Fruit fly (Drosophila melanogaster) whole organism, embryonic: Measurements from ENCODE around the gene CG17982.
A peak's percentile ranks its signal among the peaks of the same experiment; 100 is the strongest.

ENCODE experiments used
- Ada2b ChIP-seq: fragments of 200-800 bp; sonication (Bioruptor generic); IDR thresholded peaks from 2 replicates; pipeline ENCODE4 v1.3.6; 2022; ENCODE audit warnings: missing biosample characterization, missing genetic modification characterization
- Bteb2 ChIP-seq: fragments of 200-800 bp; sonication (Bioruptor generic); optimal IDR thresholded peaks from 2 replicates; lab custom pipeline; 2016; ENCODE audit warnings: missing biosample characterization, missing genetic modification characterization
- C15 ChIP-seq: fragments of 200-800 bp; sonication (Bioruptor generic); IDR thresholded peaks from 3 replicates; pipeline ENCODE4 v1.3.6; 2022; ENCODE audit warnings: missing biosample characterization, missing genetic modification characterization
- CG10147 ChIP-seq: fragments of 200-800 bp; sonication (Bioruptor generic); optimal IDR thresholded peaks from 2 replicates; lab custom pipeline; 2019; ENCODE audit warnings: missing biosample characterization, mild to moderate bottlenecking, missing genetic modification characterization, moderate library complexity
- CG11504 ChIP-seq: fragments of 200-800 bp; sonication (Bioruptor generic); optimal IDR thresholded peaks from 3 replicates; lab custom pipeline; 2019; ENCODE audit warnings: missing biosample characterization, mild to moderate bottlenecking, missing genetic modification characterization, moderate library complexity
- CG11723 ChIP-seq: fragments of 200-800 bp; sonication (Bioruptor generic); optimal IDR thresholded peaks from 2 replicates; lab custom pipeline; 2017; ENCODE audit warnings: missing biosample characterization, mild to moderate bottlenecking, missing genetic modification characterization
- CG12769 ChIP-seq: fragments of 200-800 bp; sonication (Bioruptor generic); optimal IDR thresholded peaks from 2 replicates; lab custom pipeline; 2019; ENCODE audit warnings: missing biosample characterization, mild to moderate bottlenecking, missing genetic modification characterization, moderate library complexity
- CG13775 ChIP-seq: fragments of 200-800 bp; sonication (Bioruptor generic); optimal IDR thresholded peaks from 3 replicates; lab custom pipeline; 2017; ENCODE audit warnings: missing biosample characterization, mild to moderate bottlenecking, missing genetic modification characterization
- CG1529 ChIP-seq: fragments of 200-800 bp; sonication (Bioruptor generic); optimal IDR thresholded peaks from 3 replicates; lab custom pipeline; 2018; ENCODE audit warnings: missing biosample characterization, missing genetic modification characterization
- CG15514 ChIP-seq: fragments of 200-800 bp; sonication (Bioruptor generic); optimal IDR thresholded peaks from 3 replicates; lab custom pipeline; 2017; ENCODE audit warnings: missing biosample characterization, missing genetic modification characterization, mild to moderate bottlenecking, moderate library complexity, missing genetic modification reagents
- CG18011 ChIP-seq: fragments of 200-800 bp; sonication (Bioruptor generic); optimal IDR thresholded peaks from 2 replicates; lab custom pipeline; 2017; ENCODE audit warnings: missing biosample characterization, missing genetic modification characterization, mild to moderate bottlenecking, moderate library complexity, missing genotype
- CG3407 ChIP-seq: fragments of 200-800 bp; sonication (Bioruptor generic); optimal IDR thresholded peaks from 2 replicates; lab custom pipeline; 2018; ENCODE audit warnings: missing biosample characterization, mild to moderate bottlenecking, missing genetic modification characterization
- CG34224 ChIP-seq: fragments of 200-800 bp; sonication (Bioruptor generic); IDR thresholded peaks from 3 replicates; pipeline ENCODE4 v1.3.6; 2022; ENCODE audit warnings: missing biosample characterization, missing genetic modification characterization; ENCODE audit not compliant: partially characterized antibody
- CG4707 ChIP-seq: fragments of 200-800 bp; sonication (Bioruptor generic); optimal IDR thresholded peaks from 2 replicates; lab custom pipeline; 2018; ENCODE audit warnings: missing biosample characterization, mild to moderate bottlenecking, missing genetic modification characterization, moderate library complexity
- CG7963 ChIP-seq: fragments of 200-800 bp; sonication (Bioruptor generic); IDR thresholded peaks from 3 replicates; pipeline ENCODE4 v1.3.6; 2022; ENCODE audit warnings: missing biosample characterization, missing genetic modification characterization; ENCODE audit not compliant: partially characterized antibody
- CG8281 ChIP-seq: fragments of 200-800 bp; sonication (Bioruptor generic); optimal IDR thresholded peaks from 2 replicates; lab custom pipeline; 2018; ENCODE audit warnings: missing biosample characterization, mild to moderate bottlenecking, missing genetic modification characterization, moderate library complexity
- CTCF ChIP-seq: fragments of 200-800 bp; sonication (Bioruptor generic); optimal IDR thresholded peaks from 2 replicates; lab custom pipeline; 2017; ENCODE audit warnings: missing biosample characterization, mild to moderate bottlenecking, missing genetic modification characterization, moderate library complexity
- CoRest ChIP-seq: fragments of 200-800 bp; sonication (Bioruptor generic); optimal IDR thresholded peaks from 3 replicates; lab custom pipeline; 2018; ENCODE audit warnings: missing biosample characterization, mild to moderate bottlenecking, missing genetic modification characterization, moderate library complexity
- Hand ChIP-seq: fragments of 200-800 bp; sonication (Bioruptor generic); optimal IDR thresholded peaks from 2 replicates; lab custom pipeline; 2017; ENCODE audit warnings: mild to moderate bottlenecking, missing biosample characterization, missing genetic modification reagents, missing genetic modification characterization
- HmgZ ChIP-seq: fragments of 200-800 bp; sonication (Bioruptor generic); optimal IDR thresholded peaks from 2 replicates; lab custom pipeline; 2018; ENCODE audit warnings: missing biosample characterization, mild to moderate bottlenecking, missing genetic modification characterization
- Kr ChIP-seq: fragments of 200-800 bp; sonication (Bioruptor generic); optimal IDR thresholded peaks from 2 replicates; lab custom pipeline; 2017; ENCODE audit warnings: missing biosample characterization, mild to moderate bottlenecking, missing genetic modification characterization
- Mad ChIP-seq: fragments of 200-800 bp; sonication (Bioruptor generic); optimal IDR thresholded peaks from 2 replicates; lab custom pipeline; 2016; ENCODE audit warnings: missing biosample characterization, missing genetic modification characterization
- Mrtf ChIP-seq: fragments of 200-800 bp; sonication (Bioruptor generic); IDR thresholded peaks from 3 replicates; pipeline ENCODE4 v1.3.6; 2022; ENCODE audit warnings: missing biosample characterization, missing genetic modification characterization
- PHDP ChIP-seq: fragments of 200-800 bp; sonication (Bioruptor generic); optimal IDR thresholded peaks from 3 replicates; lab custom pipeline; 2018; ENCODE audit warnings: missing biosample characterization, mild to moderate bottlenecking, missing genetic modification characterization, moderate library complexity
- Ptx1 ChIP-seq: fragments of 200-800 bp; sonication (Bioruptor generic); IDR thresholded peaks from 2 replicates; pipeline ENCODE4 v1.3.6; 2022; ENCODE audit warnings: missing biosample characterization, missing genetic modification characterization
- Six4 ChIP-seq: fragments of 200-800 bp; sonication (Bioruptor generic); optimal IDR thresholded peaks from 2 replicates; lab custom pipeline; 2016; ENCODE audit warnings: missing biosample characterization, missing genetic modification characterization
- Ssrp ChIP-seq: fragments of 200-800 bp; sonication (Bioruptor generic); optimal IDR thresholded peaks from 2 replicates; lab custom pipeline; 2018; ENCODE audit warnings: missing biosample characterization, mild to moderate bottlenecking, missing genetic modification characterization, moderate library complexity
- Taf1 ChIP-seq: fragments of 200-800 bp; sonication (Bioruptor generic); IDR thresholded peaks from 2 replicates; pipeline ENCODE4 v1.3.6; 2022; ENCODE audit warnings: missing biosample characterization, missing genetic modification characterization
- ab ChIP-seq: fragments of 200-800 bp; sonication (Bioruptor generic); optimal IDR thresholded peaks from 2 replicates; lab custom pipeline; 2016; ENCODE audit warnings: missing biosample characterization, missing genetic modification characterization
- az2 ChIP-seq: fragments of 200-800 bp; sonication (Bioruptor generic); optimal IDR thresholded peaks from 3 replicates; lab custom pipeline; 2016; ENCODE audit warnings: missing biosample characterization, missing genetic modification characterization
- btn ChIP-seq: fragments of 200-800 bp; sonication (Bioruptor generic); optimal IDR thresholded peaks from 2 replicates; lab custom pipeline; 2016; ENCODE audit warnings: missing biosample characterization, missing genetic modification characterization
- cg ChIP-seq: fragments of 200-800 bp; sonication (Bioruptor generic); optimal IDR thresholded peaks from 3 replicates; lab custom pipeline; 2019; ENCODE audit warnings: missing biosample characterization, mild to moderate bottlenecking, missing genetic modification characterization, moderate library complexity
- ci ChIP-seq: fragments of 200-800 bp; sonication (Bioruptor generic); IDR thresholded peaks from 3 replicates; pipeline ENCODE4 v1.3.6; 2022; ENCODE audit warnings: missing biosample characterization, missing genetic modification characterization
- dan ChIP-seq: fragments of 200-800 bp; sonication (Bioruptor generic); IDR thresholded peaks from 2 replicates; pipeline ENCODE4 v1.3.6; 2022; ENCODE audit warnings: missing biosample characterization, missing genetic modification characterization
- eve ChIP-seq, 2 experiments: fragments of >200 bp; optimal IDR thresholded peaks; 2 replicates each; lab custom pipeline; 2017; ENCODE audit warnings: missing biosample characterization in 2 of 2, missing genetic modification characterization in 2 of 2
- eyg ChIP-seq: fragments of 200-800 bp; sonication (Bioruptor generic); optimal IDR thresholded peaks from 3 replicates; lab custom pipeline; 2016; ENCODE audit warnings: missing biosample characterization, missing genetic modification characterization
- fd3F ChIP-seq: fragments of 200-800 bp; sonication (Bioruptor generic); optimal IDR thresholded peaks from 2 replicates; lab custom pipeline; 2018; ENCODE audit warnings: missing biosample characterization, mild to moderate bottlenecking, missing genetic modification characterization, moderate library complexity
- fd64A ChIP-seq: fragments of 200-800 bp; sonication (Bioruptor generic); optimal IDR thresholded peaks from 3 replicates; lab custom pipeline; 2018; ENCODE audit warnings: missing biosample characterization, mild to moderate bottlenecking, missing genetic modification characterization
- fd96Cb ChIP-seq: fragments of 200-800 bp; sonication (Bioruptor generic); optimal IDR thresholded peaks from 2 replicates; lab custom pipeline; 2018; ENCODE audit warnings: missing biosample characterization, mild to moderate bottlenecking, missing genetic modification characterization, moderate library complexity
- gcm ChIP-seq: fragments of 200-800 bp; sonication (Bioruptor generic); optimal IDR thresholded peaks from 2 replicates; lab custom pipeline; 2019; ENCODE audit warnings: missing biosample characterization, mild to moderate bottlenecking, missing genetic modification characterization, moderate library complexity
- h ChIP-seq: fragments of >200 bp; optimal IDR thresholded peaks from 2 replicates; lab custom pipeline; 2017
- hth ChIP-seq: fragments of >200 bp; optimal IDR thresholded peaks from 2 replicates; lab custom pipeline; 2017; ENCODE audit warnings: inconsistent platforms
- jing ChIP-seq: fragments of 200-800 bp; sonication (Bioruptor generic); optimal IDR thresholded peaks from 2 replicates; lab custom pipeline; 2018; ENCODE audit warnings: missing biosample characterization, mild to moderate bottlenecking, missing genetic modification characterization
- ken ChIP-seq: fragments of 200-800 bp; sonication (Bioruptor generic); IDR thresholded peaks from 3 replicates; pipeline ENCODE4 v1.3.6; 2022; ENCODE audit warnings: missing biosample characterization, missing genetic modification characterization
- prd ChIP-seq, 3 experiments: fragments of >200 bp in 2 of 3; fragments of 200-800 bp in 1 of 3; sonication (Bioruptor generic) in 1 of 3; optimal IDR thresholded peaks in 2 of 3; IDR thresholded peaks in 1 of 3; 2 replicates in 2 of 3; 3 replicates in 1 of 3; pipeline versions ENCODE4 v1.3.6 to Lab custom; 2017 to 2022; ENCODE audit warnings: missing biosample characterization in 1 of 3, missing genetic modification characterization in 1 of 3
- psq ChIP-seq: fragments of 200-800 bp; sonication (Bioruptor generic); optimal IDR thresholded peaks from 2 replicates; lab custom pipeline; 2017; ENCODE audit warnings: missing biosample characterization, missing genetic modification characterization
- slou ChIP-seq: fragments of 200-800 bp; sonication (Bioruptor generic); optimal IDR thresholded peaks from 3 replicates; lab custom pipeline; 2016; ENCODE audit warnings: missing biosample characterization, missing genetic modification characterization
- tll ChIP-seq, 2 experiments: fragments of 200-800 bp in 1 of 2; fragments of >200 bp in 1 of 2; sonication (Bioruptor generic) in 1 of 2; optimal IDR thresholded peaks; 2 replicates each; lab custom pipeline; 2017 to 2019; ENCODE audit warnings: missing biosample characterization in 2 of 2, missing genetic modification characterization in 2 of 2, mild to moderate bottlenecking in 1 of 2, moderate library complexity in 1 of 2
- vnd ChIP-seq: fragments of 200-800 bp; sonication (Bioruptor generic); IDR thresholded peaks from 3 replicates; pipeline ENCODE4 v1.3.6; 2022; ENCODE audit warnings: missing biosample characterization, missing genetic modification characterization; ENCODE audit not compliant: partially characterized antibody
- zfh1 ChIP-seq: fragments of 200-800 bp; sonication (Bioruptor generic); IDR thresholded peaks from 3 replicates; pipeline ENCODE4 v1.3.6; 2022; ENCODE audit warnings: missing biosample characterization, missing genetic modification characterization

Gene CG17982

DNA sequence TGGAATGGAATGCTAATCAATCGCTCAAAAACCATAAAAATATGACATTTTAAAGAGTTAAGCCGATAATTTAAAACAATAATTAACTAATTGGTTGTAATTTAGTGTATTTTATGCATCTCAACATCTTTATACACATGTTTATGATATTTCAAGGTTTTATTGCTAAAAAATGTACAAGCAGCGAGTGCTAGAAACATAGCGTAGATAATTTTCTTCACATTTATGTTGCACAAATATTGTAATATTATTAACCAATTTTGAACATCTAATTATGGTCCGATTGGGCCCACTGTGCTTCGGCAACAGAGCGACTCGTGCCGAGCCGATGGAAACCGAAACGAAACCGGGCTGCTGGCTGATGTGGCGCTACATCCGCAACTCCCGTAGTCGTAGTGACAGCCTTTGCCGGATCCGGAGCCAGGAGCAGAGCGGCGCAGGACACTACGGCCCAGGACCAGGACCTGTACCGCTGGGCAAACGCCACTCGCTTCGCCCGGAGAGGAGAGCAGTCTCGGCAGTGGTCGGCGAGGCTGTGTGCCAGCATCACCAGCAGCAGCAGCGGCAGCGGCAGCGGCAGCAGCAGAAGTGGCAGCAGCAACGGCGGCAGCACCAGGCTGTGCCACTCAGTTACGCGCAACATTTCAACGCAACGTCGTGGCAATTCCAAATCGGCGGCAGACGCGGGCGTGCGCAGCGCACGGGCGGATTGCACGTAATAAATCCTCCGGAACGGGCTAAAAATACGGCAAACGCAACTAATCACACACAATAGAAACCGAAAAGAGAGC lies 34.7 kb upstream of the CG17982 start, which contains the start of gene sdt (continued):
- TF ChIP-seq CG12769 (tag; lab: Kevin White, UChicago) (no peak), Six4 (no peak), psq (GFP tag; lab: Kevin White, UChicago) (no peak), CG11504 (tag; lab: Kevin White, UChicago) (peak; percentile 54), CG34224 (no peak), Ada2b (GFP tag; lab: Robert Waterston, UW) (no peak), jing (GFP tag; lab: Kevin White, UChicago) (no peak), CG7963 (GFP tag; lab: Robert Waterston, UW) (no peak), fd96Cb (peak; percentile 11), Ptx1 (GFP tag; lab: Robert Waterston, UW) (no peak), ci (GFP tag; lab: Robert Waterston, UW) (no peak), CG18011 (GFP tag; lab: Kevin White, UChicago) (no peak), CG3407 (GFP tag; lab: Kevin White, UChicago) (no peak), CG11723 (no peak), gcm (GFP tag; lab: Kevin White, UChicago) (no peak), cg (no peak), ab (GFP tag; lab: Kevin White, UChicago) (no peak), dan (no peak), PHDP (tag; lab: Kevin White, UChicago) (no peak), eyg (no peak), CG15514 (peak; percentile 2), CG10147 (GFP tag; lab: Kevin White, UChicago) (no peak), CG8281 (tag; lab: Kevin White, UChicago) (no peak), zfh1 (GFP tag; lab: Robert Waterston, UW) (no peak), prd (optimal IDR thresholded peaks at IDR 0.05; lab: Kevin White, UChicago) (no peak), prd (GFP tag; IDR thresholded peaks at IDR 0.05; lab: Robert Waterston, UW) (no peak), az2 (GFP tag; lab: Kevin White, UChicago) (no peak), C15 (GFP tag; lab: Robert Waterston, UW) (no peak), Bteb2 (GFP tag; lab: Kevin White, UChicago) (no peak), ken (GFP tag; lab: Robert Waterston, UW) (no peak), fd64A (no peak), h (lab: Kevin White, UChicago) (no peak), slou (GFP tag; lab: Kevin White, UChicago) (peak; percentile 44), Ssrp (tag; lab: Kevin White, UChicago) (peak; percentile 26), CG13775 (peak; percentile 13), Mrtf (GFP tag; lab: Robert Waterston, UW) (no peak), Hand (peak; percentile 9), vnd (GFP tag; lab: Robert Waterston, UW) (no peak), Taf1 (GFP tag; lab: Robert Waterston, UW) (no peak), CTCF (GFP tag; lab: Kevin White, UChicago) (no peak), hth (lab: Kevin White, UChicago) (no peak), eve (GFP tag; optimal IDR thresholded peaks at IDR 0.05; lab: Kevin White, UChicago) (no peak), Mad (GFP tag; lab: Kevin White, UChicago) (no peak), btn (no peak), CoRest (tag; lab: Kevin White, UChicago) (peak; percentile 25), tll (GFP tag; optimal IDR thresholded peaks at IDR 0.05; lab: Kevin White, UChicago) (no peak), CG1529 (no peak), CG4707 (GFP tag; lab: Kevin White, UChicago) (peak; percentile 30), HmgZ (no peak), Kr (no peak), fd3F (GFP tag; lab: Kevin White, UChicago) (no peak)
